Fruit fly (Drosophila melanogaster): ENCODE data around the gene Spn100A.

DNA sequence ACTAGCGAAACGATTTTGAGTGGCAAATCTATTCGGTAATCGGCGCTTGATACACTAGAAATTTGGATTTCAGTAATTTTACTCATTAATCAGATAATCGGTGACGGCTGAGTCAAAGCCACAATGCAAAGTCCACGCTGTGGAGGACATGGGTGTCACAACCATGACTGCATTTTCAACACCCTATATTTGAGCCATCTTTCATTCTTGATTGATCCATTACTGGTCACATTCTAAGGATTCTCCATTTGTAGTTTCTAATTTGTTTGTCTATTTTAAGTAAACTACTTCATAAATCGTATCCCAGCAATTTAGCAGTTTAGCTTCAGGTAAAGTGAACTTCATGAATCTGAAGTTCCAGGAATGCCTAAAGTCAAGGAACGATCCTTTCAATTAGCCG, 6.6 kb downstream of the Spn100A start, which contains the start of gene Pka-C2:
- no peak for TF ChIP-seq psq (optimal IDR thresholded peaks at IDR 0.05)
- TF ChIP-seq CG8478 (optimal IDR thresholded peaks at IDR 0.05), result no peak
- TF ChIP-seq EcR (GFP tag; optimal IDR thresholded peaks at IDR 0.05), result no peak
- TF ChIP-seq pan (optimal IDR thresholded peaks at IDR 0.05), result no peak

Data from whole organism.